Fruit fly (Drosophila melanogaster): ENCODE results near the gene CG12995.

Gene CG12995

DNA sequence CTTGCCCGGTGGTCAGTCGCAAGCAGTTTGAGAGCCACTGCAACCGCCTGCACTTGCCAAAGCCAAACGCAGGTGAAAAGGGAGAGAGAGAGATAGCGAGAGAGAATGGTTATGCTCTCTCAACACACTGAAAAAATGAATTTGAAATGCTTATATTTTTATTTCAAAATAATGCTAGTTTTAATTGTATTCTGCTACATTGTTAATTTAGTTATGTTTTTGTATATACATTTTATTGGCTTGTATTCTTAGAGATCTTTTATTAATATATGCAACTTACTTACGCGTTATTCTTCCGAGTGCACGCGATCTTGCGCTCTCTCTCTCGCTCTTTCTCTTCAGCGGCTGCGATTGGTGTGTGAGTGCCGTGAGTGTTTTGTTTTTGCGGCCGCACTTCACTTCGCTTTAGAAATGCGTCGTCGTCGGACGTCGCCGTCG is 31.3 kb downstream of the CG12995 start:
- TF ChIP-seq brk (GFP tag; optimal IDR thresholded peaks at IDR 0.05) (no peak), dl (GFP tag; optimal IDR thresholded peaks at IDR 0.05; ENCODE audit: insufficient read depth in 1 of 2, partially characterized antibody in 2 of 2) (peak in 1 of 2 experiments; percentile 45), dmrt93B (GFP tag; optimal IDR thresholded peaks at IDR 0.05) (peak; percentile 97), Dif (GFP tag; optimal IDR thresholded peaks at IDR 0.05; ENCODE audit: partially characterized antibody) (no peak), sv (GFP tag; optimal IDR thresholded peaks at IDR 0.05) (peak; percentile 94), ey (GFP tag; optimal IDR thresholded peaks at IDR 0.05) (peak; percentile 82), jim (GFP tag; optimal IDR thresholded peaks at IDR 0.05) (no peak), lola (GFP tag; optimal IDR thresholded peaks at IDR 0.05) (no peak), OdsH (GFP tag; optimal IDR thresholded peaks at IDR 0.05) (no peak), Sp1 (GFP tag; optimal IDR thresholded peaks at IDR 0.05) (no peak), Hr78 (GFP tag; optimal IDR thresholded peaks at IDR 0.05) (no peak), h (GFP tag; optimal IDR thresholded peaks at IDR 0.05) (peak; percentile 99), usp (GFP tag; optimal IDR thresholded peaks at IDR 0.05) (no peak), Myc (optimal IDR thresholded peaks at IDR 0.05) (no peak), Hr83 (GFP tag; optimal IDR thresholded peaks at IDR 0.05; ENCODE audit: poor library complexity, severe bottlenecking) (peak; percentile 41), CG9705 (GFP tag; optimal IDR thresholded peaks at IDR 0.05) (peak; percentile 92), Rel (GFP tag; optimal IDR thresholded peaks at IDR 0.05) (peak; percentile 97), Rel (tag; optimal IDR thresholded peaks at IDR 0.05) (peak; percentile 87), pan (optimal IDR thresholded peaks at IDR 0.05) (no peak), tai (GFP tag; optimal IDR thresholded peaks at IDR 0.05) (no peak), sage (GFP tag; optimal IDR thresholded peaks at IDR 0.05) (peak; percentile 97), psq (GFP tag; optimal IDR thresholded peaks at IDR 0.05) (no peak), woc (GFP tag; optimal IDR thresholded peaks at IDR 0.05) (peak; percentile 99), Jra (GFP tag; optimal IDR thresholded peaks at IDR 0.05) (no peak), Dfd (GFP tag; optimal IDR thresholded peaks at IDR 0.05) (peak; percentile 94), rgr (GFP tag; optimal IDR thresholded peaks at IDR 0.05) (peak; percentile 3), N (GFP tag; optimal IDR thresholded peaks at IDR 0.05) (no peak), Hnf4 (GFP tag; optimal IDR thresholded peaks at IDR 0.05) (peak; percentile 24), dsf (GFP tag; optimal IDR thresholded peaks at IDR 0.05; ENCODE audit: borderline replicate concordance) (no peak), HLH106 (tag; optimal IDR thresholded peaks at IDR 0.05) (peak; percentile 99), fru (GFP tag; optimal IDR thresholded peaks at IDR 0.05) (peak; percentile 99), Vsx2 (GFP tag; optimal IDR thresholded peaks at IDR 0.05; ENCODE audit: partially characterized antibody) (no peak), CrebA (GFP tag; optimal IDR thresholded peaks at IDR 0.05; ENCODE audit: borderline replicate concordance) (peak; percentile 92), foxo (GFP tag; optimal IDR thresholded peaks at IDR 0.05) (peak; percentile 88 to 99), CG32264 (GFP tag; optimal IDR thresholded peaks at IDR 0.05) (peak; percentile 97), Mio (GFP tag; optimal IDR thresholded peaks at IDR 0.05) (no peak), br (GFP tag; optimal IDR thresholded peaks at IDR 0.05) (no peak), Abd-B (GFP tag; optimal IDR thresholded peaks at IDR 0.05) (no peak), GATAd (GFP tag; optimal IDR thresholded peaks at IDR 0.05) (no peak)

- TF ChIP-seq usp (GFP tag; optimal IDR thresholded peaks at IDR 0.05): no peak
- no peak for TF ChIP-seq OdsH (GFP tag; optimal IDR thresholded peaks at IDR 0.05)
- TF ChIP-seq Hnf4 (GFP tag; optimal IDR thresholded peaks at IDR 0.05): no peak
- no peak for TF ChIP-seq CG9705 (GFP tag; optimal IDR thresholded peaks at IDR 0.05)
- no peak for TF ChIP-seq foxo (GFP tag; optimal IDR thresholded peaks at IDR 0.05)
- no peak for TF ChIP-seq dmrt93B (GFP tag; optimal IDR thresholded peaks at IDR 0.05)
- no peak for TF ChIP-seq Dfd (GFP tag; optimal IDR thresholded peaks at IDR 0.05)
- no peak for TF ChIP-seq dsf (GFP tag; optimal IDR thresholded peaks at IDR 0.05; ENCODE audit: borderline replicate concordance)
- no peak for TF ChIP-seq Jra (GFP tag; optimal IDR thresholded peaks at IDR 0.05)
- TF ChIP-seq ey (GFP tag; optimal IDR thresholded peaks at IDR 0.05): no peak
- no peak for TF ChIP-seq HLH106 (tag; optimal IDR thresholded peaks at IDR 0.05)
- no peak for TF ChIP-seq Dif (GFP tag; optimal IDR thresholded peaks at IDR 0.05; ENCODE audit: partially characterized antibody)
- TF ChIP-seq Abd-B (GFP tag; optimal IDR thresholded peaks at IDR 0.05): no peak
- no peak for TF ChIP-seq Sp1 (GFP tag; optimal IDR thresholded peaks at IDR 0.05)
- TF ChIP-seq sage (GFP tag; optimal IDR thresholded peaks at IDR 0.05): no peak
- TF ChIP-seq rgr (GFP tag; optimal IDR thresholded peaks at IDR 0.05): no peak
These were observed 32.2 kb downstream of the CG12995 start for dm6 chrX:17177606-17178005.
